Worm (Caenorhabditis elegans) whole organism, L1 larva: Measurements from ENCODE around the gene crm-1.

Source experiments
- aha-1 ChIP-seq: fragments of 150-350 bp; optimal IDR thresholded peaks from 2 replicates; lab custom pipeline; 2014; ENCODE audit warnings: missing biosample characterization, missing genetic modification characterization
- ceh-82 ChIP-seq, 3 experiments: fragments of 150-350 bp in 1 of 3; sonication (generic microtip) in 2 of 3; optimal IDR thresholded peaks; 2 replicates each; lab custom pipeline; 2014 to 2017; ENCODE audit warnings: missing biosample characterization in 3 of 3, missing genetic modification characterization in 3 of 3
- dpl-1 ChIP-seq, 3 experiments: fragments of 150-350 bp in 2 of 3; sonication (generic microtip) in 1 of 3; optimal IDR thresholded peaks; 2 replicates each; lab custom pipeline; 2014 to 2017; ENCODE audit warnings: missing biosample characterization in 3 of 3, missing genetic modification characterization in 3 of 3, missing genetic modification reagents in 3 of 3
- egl-27 ChIP-seq, 2 experiments: fragments of 150-350 bp in 1 of 2; sonication (generic microtip); optimal IDR thresholded peaks; 3 replicates each; lab custom pipeline; 2017 to 2018; ENCODE audit warnings: missing biosample characterization in 2 of 2, missing genetic modification characterization in 2 of 2, missing genetic modification reagents in 2 of 2
- fos-1 ChIP-seq: fragments of 150-350 bp; optimal IDR thresholded peaks from 2 replicates; lab custom pipeline; 2014; ENCODE audit warnings: missing biosample characterization, missing genetic modification characterization
- isw-1 ChIP-seq: fragments of 200-800 bp; sonication (Bioruptor generic); IDR thresholded peaks from 2 replicates; pipeline ENCODE4 v1.3.6; 2022; ENCODE audit warnings: missing genetic modification characterization, missing compliant biosample characterization
- nhr-28 ChIP-seq: fragments of 150-350 bp; optimal IDR thresholded peaks from 2 replicates; lab custom pipeline; 2014; ENCODE audit warnings: missing biosample characterization, missing genetic modification characterization
- nhr-77 ChIP-seq: fragments of 150-350 bp; optimal IDR thresholded peaks from 2 replicates; lab custom pipeline; 2014; ENCODE audit warnings: missing biosample characterization, missing genetic modification characterization
- pqm-1 ChIP-seq: sonication (generic microtip); optimal IDR thresholded peaks from 3 replicates; lab custom pipeline; 2017; ENCODE audit warnings: missing biosample characterization, missing genetic modification characterization
- vab-15 ChIP-seq: sonication (generic microtip); optimal IDR thresholded peaks from 2 replicates; lab custom pipeline; 2017; ENCODE audit warnings: missing genotype, mild to moderate bottlenecking, missing genetic modification characterization, missing compliant biosample characterization
- ztf-11 ChIP-seq, 2 experiments: sonication (generic microtip); optimal IDR thresholded peaks; 2 replicates each; lab custom pipeline; 2016 to 2017; ENCODE audit warnings: missing genetic modification characterization in 2 of 2, missing biosample characterization in 1 of 2, missing compliant biosample characterization in 1 of 2
- ztf-4 ChIP-seq: fragments of 150-350 bp; optimal IDR thresholded peaks from 2 replicates; lab custom pipeline; 2014; ENCODE audit warnings: missing biosample characterization, missing genetic modification characterization

DNA sequence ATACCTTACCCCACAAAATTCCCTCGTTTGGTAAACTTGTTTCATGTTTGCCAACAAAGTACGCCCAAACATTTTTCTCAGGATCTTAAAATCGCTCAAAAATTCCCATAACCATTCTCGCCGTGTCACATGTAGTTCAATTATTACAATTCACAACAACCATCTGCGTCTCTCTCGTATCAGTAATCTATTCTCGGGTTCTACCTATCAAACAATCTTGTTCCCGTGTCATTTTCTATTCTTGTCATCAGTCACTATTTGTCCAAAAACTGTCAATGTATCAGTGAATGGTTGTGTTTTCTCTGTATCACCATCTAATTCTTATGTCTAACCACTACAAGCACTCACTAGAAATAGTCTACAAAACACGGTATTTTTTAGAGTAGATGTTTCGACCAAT is 39.3 kb upstream of the crm-1 start:
- TF ChIP-seq dpl-1 (GFP tag; optimal IDR thresholded peaks at IDR 0.05; lab: Kevin White, UChicago) (no peak), nhr-28 (no peak), aha-1 (tag; lab: Kevin White, UChicago) (no peak), ztf-4 (tag; lab: Kevin White, UChicago) (no peak), egl-27 (tag; optimal IDR thresholded peaks at IDR 0.05; lab: Kevin White, UChicago) (no peak), nhr-77 (tag; lab: Kevin White, UChicago) (no peak), isw-1 (GFP tag; lab: Robert Waterston, UW) (no peak), fos-1 (no peak), ceh-82 (tag; optimal IDR thresholded peaks at IDR 0.05; lab: Kevin White, UChicago) (no peak), pqm-1 (tag; lab: Kevin White, UChicago) (no peak), ztf-11 (tag; optimal IDR thresholded peaks at IDR 0.05; lab: Kevin White, UChicago) (no peak), vab-15 (no peak)
